Fruit fly (Drosophila melanogaster): ENCODE measurements around the gene IntS12.

Gene IntS12

DNA sequence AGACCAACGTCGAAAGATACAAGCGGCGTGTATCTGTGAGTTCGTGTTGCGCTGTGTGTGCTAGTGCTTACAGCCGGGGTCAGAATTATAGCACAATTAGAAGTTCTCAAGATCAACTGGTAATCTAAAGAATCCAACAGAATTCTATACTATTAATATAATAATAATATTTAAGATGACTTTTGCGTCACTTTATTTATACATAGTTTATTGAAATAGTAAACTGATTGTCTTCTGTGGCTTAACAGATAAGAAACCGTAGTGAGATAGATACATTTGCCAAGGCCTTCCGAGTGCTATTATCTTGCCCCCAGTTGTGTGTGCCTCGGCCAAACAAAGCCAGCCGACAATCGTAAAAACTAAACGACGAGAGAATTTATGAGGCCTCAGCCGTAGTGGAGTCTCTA is 23.1 kb downstream of the IntS12 start (continued):
- peak; percentile 80 to 85 for TF ChIP-seq bsh (GFP tag; optimal IDR thresholded peaks at IDR 0.05)
- peak; percentile 25 for TF ChIP-seq HmgZ (tag; optimal IDR thresholded peaks at IDR 0.05)
- TF ChIP-seq HLHmδ (GFP tag; optimal IDR thresholded peaks at IDR 0.05): no peak
- peak; percentile 29 for TF ChIP-seq fd3F (GFP tag; optimal IDR thresholded peaks at IDR 0.05)
- TF ChIP-seq nom (GFP tag; optimal IDR thresholded peaks at IDR 0.05): peak; percentile 72
- peak; percentile 17 for TF ChIP-seq cad (GFP tag; optimal IDR thresholded peaks at IDR 0.05)
- TF ChIP-seq CG7372 (GFP tag; IDR thresholded peaks at IDR 0.05): peak; percentile 59
- TF ChIP-seq Doc3 (GFP tag; IDR thresholded peaks at IDR 0.05; ENCODE audit: partially characterized antibody): no peak
- no peak for TF ChIP-seq CG13894 (tag; optimal IDR thresholded peaks at IDR 0.05)
- TF ChIP-seq CG11398 (GFP tag; optimal IDR thresholded peaks at IDR 0.05): no peak
- TF ChIP-seq dmrt99B (tag; optimal IDR thresholded peaks at IDR 0.05): peak; percentile 67
- peak; percentile 74 for TF ChIP-seq CG13424 (tag; optimal IDR thresholded peaks at IDR 0.05)
- TF ChIP-seq ara (GFP tag; IDR thresholded peaks at IDR 0.05): peak; percentile 67

DNA sequence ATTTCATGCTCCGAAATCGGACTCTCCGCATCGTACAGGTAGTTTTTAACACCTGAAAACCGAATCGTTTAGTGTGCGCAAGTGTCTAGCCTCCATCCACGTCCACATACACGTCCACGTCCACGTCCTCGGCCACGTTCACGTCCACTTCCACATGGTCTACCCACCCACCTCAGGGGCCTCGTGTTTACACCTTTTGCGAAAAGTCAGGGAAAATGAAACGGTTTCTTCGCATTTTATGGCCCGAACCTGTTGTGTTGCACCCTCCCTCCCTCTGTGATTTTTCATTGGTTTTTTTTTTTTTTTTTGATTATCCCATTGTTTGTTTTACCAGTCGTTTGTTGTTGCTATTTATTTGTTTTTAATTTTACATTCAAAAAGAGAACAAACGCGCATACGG is 24.0 kb downstream of the IntS12 start:
- peak; percentile 74 for TF ChIP-seq cad (GFP tag; optimal IDR thresholded peaks at IDR 0.05)
- TF ChIP-seq tll (GFP tag; optimal IDR thresholded peaks at IDR 0.05): peak in 1 of 2 experiments; percentile 68
- no peak for TF ChIP-seq CG15514 (GFP tag; optimal IDR thresholded peaks at IDR 0.05)
- TF ChIP-seq CG14860 (GFP tag; IDR thresholded peaks at IDR 0.05; ENCODE audit: partially characterized antibody): 0 out of 3 replicates have a peak, but pooled peaks have one; percentile 27
- no peak for TF ChIP-seq CG6854 (GFP tag; optimal IDR thresholded peaks at IDR 0.05)
- no peak for TF ChIP-seq chif (GFP tag; optimal IDR thresholded peaks at IDR 0.05)
- TF ChIP-seq chinmo (GFP tag; IDR thresholded peaks at IDR 0.05; ENCODE audit: partially characterized antibody): 0 out of 4 replicates have a peak, but pooled peaks have one; percentile 32
- 0 out of 2 replicates have a peak, but pooled peaks have one; percentile 26 for TF ChIP-seq Awh (GFP tag; IDR thresholded peaks at IDR 0.05)
- TF ChIP-seq gro (GFP tag; optimal IDR thresholded peaks at IDR 0.05): no peak

- TF ChIP-seq E2f2 (GFP tag; IDR thresholded peaks at IDR 0.05): 0 out of 2 replicates have a peak, but pooled peaks have one; percentile 21
- peak; percentile 32 for TF ChIP-seq Sox100B (GFP tag; optimal IDR thresholded peaks at IDR 0.05)
- no peak for TF ChIP-seq mld (GFP tag; IDR thresholded peaks at IDR 0.05; ENCODE audit: partially characterized antibody)
- TF ChIP-seq NfI (GFP tag; optimal IDR thresholded peaks at IDR 0.05): peak; percentile 58
- peak; percentile 24 for TF ChIP-seq CG8281 (tag; optimal IDR thresholded peaks at IDR 0.05)
- no peak for TF ChIP-seq salm (tag; optimal IDR thresholded peaks at IDR 0.05)
- TF ChIP-seq CG13624 (GFP tag; optimal IDR thresholded peaks at IDR 0.05): peak; percentile 65
- TF ChIP-seq Fer3 (tag; optimal IDR thresholded peaks at IDR 0.05): peak; percentile 5
- TF ChIP-seq CG15601 (tag; optimal IDR thresholded peaks at IDR 0.05): peak; percentile 35
- peak; percentile 23 for TF ChIP-seq CG2875 (GFP tag; optimal IDR thresholded peaks at IDR 0.05)
- TF ChIP-seq CG12659 (GFP tag; optimal IDR thresholded peaks at IDR 0.05): peak; percentile 58
- TF ChIP-seq CG12942 (GFP tag; optimal IDR thresholded peaks at IDR 0.05): peak; percentile 18
- peak; percentile 34; the same call in 1 of the 3 replicates for TF ChIP-seq zfh1 (GFP tag; IDR thresholded peaks at IDR 0.05)
- TF ChIP-seq cwo (GFP tag; optimal IDR thresholded peaks at IDR 0.05): peak; percentile 21
- peak; percentile 24 for TF ChIP-seq jumu (GFP tag; optimal IDR thresholded peaks at IDR 0.05)
- TF ChIP-seq CG6272 (GFP tag; IDR thresholded peaks at IDR 0.05): 0 out of 2 replicates have a peak, but pooled peaks have one; percentile 17
- 0 out of 3 replicates have a peak, but pooled peaks have one; percentile 28 for TF ChIP-seq CG6175 (GFP tag; IDR thresholded peaks at IDR 0.05)
- peak; percentile 17 for TF ChIP-seq CG12155 (GFP tag; optimal IDR thresholded peaks at IDR 0.05)
- TF ChIP-seq psq (GFP tag; optimal IDR thresholded peaks at IDR 0.05): no peak
- no peak for TF ChIP-seq CG16813 (GFP tag; IDR thresholded peaks at IDR 0.05; ENCODE audit: partially characterized antibody)
- peak; percentile 54 for TF ChIP-seq CG13296 (GFP tag; optimal IDR thresholded peaks at IDR 0.05)
- TF ChIP-seq rib (GFP tag; IDR thresholded peaks at IDR 0.05): no peak
- TF ChIP-seq tgo (GFP tag; IDR thresholded peaks at IDR 0.05): peak; percentile 57; the same call in 2 of the 3 replicates
- peak; percentile 23 for TF ChIP-seq CG9727 (GFP tag; optimal IDR thresholded peaks at IDR 0.05)
Measured at dm6 chr3R:26888086-26888724, 25.0 kb downstream of the IntS12 start.

Data from whole organism, embryonic.